Fruit fly (Drosophila melanogaster): ENCODE results near the gene CG14297.

CG14297 gene

DNA sequence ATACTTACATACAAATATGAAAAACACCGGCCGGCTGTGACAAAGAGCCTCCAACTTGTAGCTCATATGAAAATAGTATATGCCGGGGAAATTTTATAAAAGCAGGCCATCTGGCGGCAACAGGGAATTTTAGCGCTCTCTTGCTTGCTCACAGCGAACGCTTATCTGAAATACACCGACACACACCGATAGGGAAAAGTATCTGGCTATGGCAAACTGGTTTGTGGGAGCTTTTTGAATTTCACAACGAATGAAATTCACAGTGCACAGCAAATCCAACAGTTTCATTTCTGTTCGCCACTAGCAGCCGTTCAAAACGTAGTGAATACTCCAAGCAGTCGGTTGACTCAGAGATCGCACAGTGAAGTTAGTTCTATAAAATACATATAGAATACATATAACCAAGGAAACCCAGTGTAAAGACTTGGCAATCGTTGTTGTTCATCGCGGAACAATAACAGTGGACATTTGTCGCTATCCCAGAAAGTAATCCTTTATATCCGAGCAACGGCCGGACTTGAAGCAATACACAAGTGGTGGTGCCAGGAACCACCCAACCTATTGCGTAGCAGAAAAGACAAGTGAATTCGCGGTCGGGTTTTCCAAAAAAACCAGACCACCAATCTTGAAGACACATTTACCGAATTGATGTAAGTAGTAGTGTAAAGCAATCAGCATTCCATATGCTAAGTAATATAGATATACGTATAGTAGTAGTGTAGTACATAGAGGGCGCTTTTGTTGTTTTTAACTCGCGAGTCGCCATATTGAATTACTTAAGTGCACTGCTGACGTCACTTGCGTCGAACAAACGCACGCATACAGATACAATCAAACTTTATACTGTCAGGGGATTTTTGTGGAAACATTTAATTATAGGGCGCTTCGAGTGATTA is 20.3 kb downstream of the CG14297 start (continued):
- peak; percentile 41; the same call in 1 of the 3 replicates for TF ChIP-seq zen2 (GFP tag; IDR thresholded peaks at IDR 0.05; ENCODE audit: partially characterized antibody)
- TF ChIP-seq CG15514 (GFP tag; optimal IDR thresholded peaks at IDR 0.05): peak; percentile 34
- peak; percentile 60; the same call in 1 of the 2 replicates for TF ChIP-seq bbx (GFP tag; IDR thresholded peaks at IDR 0.05; ENCODE audit: partially characterized antibody)
- peak in 1 of 2 experiments; percentile 17 for TF ChIP-seq eve (GFP tag; optimal IDR thresholded peaks at IDR 0.05)
- no peak for TF ChIP-seq gcm2 (GFP tag; optimal IDR thresholded peaks at IDR 0.05)
- TF ChIP-seq CG16863 (GFP tag; optimal IDR thresholded peaks at IDR 0.05): no peak
- TF ChIP-seq CG18599 (GFP tag; optimal IDR thresholded peaks at IDR 0.05): peak; percentile 49
- TF ChIP-seq CG2199 (GFP tag; IDR thresholded peaks at IDR 0.05): peak; percentile 93
- TF ChIP-seq Nf-YC (tag; optimal IDR thresholded peaks at IDR 0.05): peak; percentile 26
- peak; percentile 44 for TF ChIP-seq kay (GFP tag; optimal IDR thresholded peaks at IDR 0.05)
- TF ChIP-seq Myb (GFP tag; optimal IDR thresholded peaks at IDR 0.05): peak; percentile 14
- TF ChIP-seq CG2202 (tag; optimal IDR thresholded peaks at IDR 0.05): no peak
- peak; percentile 29 for TF ChIP-seq CG17568 (GFP tag; optimal IDR thresholded peaks at IDR 0.05)
- no peak for TF ChIP-seq CG3726 (GFP tag; IDR thresholded peaks at IDR 0.05)
- peak; percentile 53; the same call in 2 of the 3 replicates for TF ChIP-seq CG34224 (GFP tag; IDR thresholded peaks at IDR 0.05; ENCODE audit: partially characterized antibody)
- TF ChIP-seq CG8290 (GFP tag; optimal IDR thresholded peaks at IDR 0.05): peak; percentile 94
- peak in 1 of 2 experiments; percentile 77 for TF ChIP-seq CG8290 (tag; optimal IDR thresholded peaks at IDR 0.05)
- TF ChIP-seq dpn (GFP tag; optimal IDR thresholded peaks at IDR 0.05): peak in 1 of 2 experiments; percentile 41
- TF ChIP-seq pho (GFP tag; optimal IDR thresholded peaks at IDR 0.05): no peak
- no peak for TF ChIP-seq CG12104 (GFP tag; optimal IDR thresholded peaks at IDR 0.05)
- 0 out of 2 replicates have a peak, but pooled peaks have one; percentile 13 for TF ChIP-seq Atf6 (GFP tag; IDR thresholded peaks at IDR 0.05)
- peak; percentile 18 for TF ChIP-seq CG2120 (GFP tag; optimal IDR thresholded peaks at IDR 0.05)
- peak; percentile 4 for TF ChIP-seq da (GFP tag; optimal IDR thresholded peaks at IDR 0.05)
- no peak for TF ChIP-seq br (optimal IDR thresholded peaks at IDR 0.05)
- no peak for TF ChIP-seq CG7357 (GFP tag; IDR thresholded peaks at IDR 0.05)
- TF ChIP-seq CG15269 (tag; optimal IDR thresholded peaks at IDR 0.05): peak; percentile 16
- TF ChIP-seq tin (GFP tag; optimal IDR thresholded peaks at IDR 0.05): no peak
- no peak for TF ChIP-seq CG9876 (GFP tag; optimal IDR thresholded peaks at IDR 0.05)
- TF ChIP-seq jumu (GFP tag; optimal IDR thresholded peaks at IDR 0.05): no peak
- peak; percentile 35 for TF ChIP-seq CG33213 (GFP tag; optimal IDR thresholded peaks at IDR 0.05)
- no peak for TF ChIP-seq Hey (tag; optimal IDR thresholded peaks at IDR 0.05)
- peak; percentile 89 for TF ChIP-seq CG31224 (GFP tag; IDR thresholded peaks at IDR 0.05)
- TF ChIP-seq CG2116 (GFP tag; optimal IDR thresholded peaks at IDR 0.05): peak; percentile 8
- TF ChIP-seq lab (GFP tag; optimal IDR thresholded peaks at IDR 0.05): peak; percentile 31
- TF ChIP-seq scrt (GFP tag; optimal IDR thresholded peaks at IDR 0.05): peak; percentile 91
- peak; percentile 61 for TF ChIP-seq CG13894 (tag; optimal IDR thresholded peaks at IDR 0.05)
- TF ChIP-seq BtbVII (GFP tag; optimal IDR thresholded peaks at IDR 0.05): peak; percentile 26
- peak; percentile 6 for TF ChIP-seq Ssrp (tag; optimal IDR thresholded peaks at IDR 0.05)
- 0 out of 3 replicates have a peak, but pooled peaks have one; percentile 28 for TF ChIP-seq ase (GFP tag; IDR thresholded peaks at IDR 0.05)
- TF ChIP-seq CG32532 (GFP tag; IDR thresholded peaks at IDR 0.05): peak; percentile 39; the same call in 1 of the 2 replicates
- no peak for TF ChIP-seq H15 (GFP tag; IDR thresholded peaks at IDR 0.05)
- TF ChIP-seq Hr78 (GFP tag; optimal IDR thresholded peaks at IDR 0.05): no peak
- TF ChIP-seq CG34422 (GFP tag; IDR thresholded peaks at IDR 0.05): peak; percentile 65; the same call in 1 of the 3 replicates
- TF ChIP-seq CkIIα-i1 (GFP tag; IDR thresholded peaks at IDR 0.05): no peak
- peak; percentile 11; the same call in 1 of the 3 replicates for TF ChIP-seq row (GFP tag; IDR thresholded peaks at IDR 0.05)
- 0 out of 3 replicates have a peak, but pooled peaks have one; percentile 25 for TF ChIP-seq sr (GFP tag; IDR thresholded peaks at IDR 0.05)
- peak; percentile 25; the same call in 1 of the 2 replicates for TF ChIP-seq MBD-R2 (GFP tag; IDR thresholded peaks at IDR 0.05)
- no peak for TF ChIP-seq Scr (GFP tag; IDR thresholded peaks at IDR 0.05; ENCODE audit: partially characterized antibody)

Measured in whole organism, embryonic.